Worm (Caenorhabditis elegans): ENCODE data around the gene C14A6.3.

DNA sequence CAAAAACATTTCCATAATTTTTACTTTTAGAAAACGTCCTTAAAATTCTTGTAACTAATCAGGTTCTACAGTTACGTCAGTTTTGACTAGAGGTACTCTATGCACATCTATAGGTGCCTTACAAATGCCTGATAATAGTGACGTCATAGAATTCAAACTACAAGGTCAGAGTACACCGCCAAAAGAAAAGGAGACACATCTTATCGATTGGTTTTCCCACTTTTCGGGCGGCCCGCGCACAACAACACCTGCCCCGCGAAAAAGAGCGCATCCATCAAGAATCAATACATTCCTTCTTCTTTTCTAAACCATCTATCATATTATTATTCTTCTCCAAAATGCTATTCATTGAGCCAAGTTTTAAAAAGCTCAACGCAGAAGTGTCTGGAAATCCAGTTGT is 33.5 kb downstream of the C14A6.3 start, which contains the start of gene C31G12.1:
- TF ChIP-seq B0019.2 (GFP tag; conservative IDR thresholded peaks at IDR 0.05) (no peak), lin-35 (GFP tag; optimal IDR thresholded peaks at IDR 0.05) (no peak), ama-1 (optimal IDR thresholded peaks at IDR 0.05) (no peak), ama-1 (GFP tag; optimal IDR thresholded peaks at IDR 0.05) (no peak), Y56A3A.18 (GFP tag; IDR thresholded peaks at IDR 0.05) (no peak), pha-4 (tag; optimal IDR thresholded peaks at IDR 0.05) (no peak), gei-17 (GFP tag; optimal IDR thresholded peaks at IDR 0.05) (no peak), mes-4 (tag; optimal IDR thresholded peaks at IDR 0.05) (no peak), sdz-38 (tag; optimal IDR thresholded peaks at IDR 0.05) (no peak), ccch-3 (GFP tag; optimal IDR thresholded peaks at IDR 0.05) (no peak), egrh-3 (GFP tag; IDR thresholded peaks at IDR 0.05) (no peak), ceh-27 (GFP tag; optimal IDR thresholded peaks at IDR 0.05) (no peak), dpl-1 (GFP tag; optimal IDR thresholded peaks at IDR 0.05) (no peak)

Measured in whole organism, young adult.